Worm (Caenorhabditis elegans) whole organism, L4 larva: Measurements from ENCODE around the gene hpx-2.

Source experiments
- D1046.2 ChIP-seq: fragments of 200-800 bp; sonication (Bioruptor generic); IDR thresholded peaks from 2 replicates; pipeline ENCODE4 v1.3.6; 2022; ENCODE audit warnings: missing genetic modification characterization, missing compliant biosample characterization
- F10B5.3 ChIP-seq: sonication (generic microtip); optimal IDR thresholded peaks from 2 replicates; lab custom pipeline; 2016; ENCODE audit warnings: mild to moderate bottlenecking, missing genetic modification characterization, missing compliant biosample characterization
- F44E2.7 ChIP-seq: fragments of 200-800 bp; sonication (Bioruptor generic); IDR thresholded peaks from 2 replicates; pipeline ENCODE4 v2.1.2; 2022; ENCODE audit warnings: missing genetic modification characterization, missing compliant biosample characterization
- F49E8.2 ChIP-seq: sonication (generic microtip); optimal IDR thresholded peaks from 2 replicates; lab custom pipeline; 2016; ENCODE audit warnings: missing compliant biosample characterization, mild to moderate bottlenecking, missing genetic modification characterization, borderline replicate concordance
- ZK337.2 ChIP-seq: fragments of 200-800 bp; sonication (Bioruptor generic); IDR thresholded peaks from 2 replicates; pipeline ENCODE4 v1.3.6; 2022; ENCODE audit warnings: missing genetic modification reagents, missing genetic modification characterization, missing compliant biosample characterization
- aha-1 ChIP-seq: fragments of 150-350 bp; peaks from one replicate; lab custom pipeline; 2014; ENCODE audit warnings: missing biosample characterization, missing genetic modification characterization
- attf-4 ChIP-seq: sonication (generic microtip); optimal IDR thresholded peaks from 3 replicates; lab custom pipeline; 2017; ENCODE audit warnings: missing biosample characterization, missing genetic modification characterization
- ceh-20 ChIP-seq: fragments of 200-800 bp; sonication (Bioruptor generic); IDR thresholded peaks from 2 replicates; pipeline ENCODE4 v1.3.6; 2022; ENCODE audit warnings: missing genetic modification reagents, missing genetic modification characterization, missing compliant biosample characterization
- ceh-44 ChIP-seq: fragments of 200-800 bp; sonication (Bioruptor generic); IDR thresholded peaks from 2 replicates; pipeline ENCODE4 v1.3.6; 2022; ENCODE audit warnings: missing genetic modification reagents, missing genetic modification characterization, missing compliant biosample characterization
- ces-1 ChIP-seq: fragments of 150-350 bp; sonication (generic microtip); optimal IDR thresholded peaks from 4 replicates; lab custom pipeline; 2014; ENCODE audit warnings: missing biosample characterization, missing genetic modification reagents, missing genetic modification characterization
- cey-2 ChIP-seq: sonication (generic microtip); optimal IDR thresholded peaks from 3 replicates; lab custom pipeline; 2017; ENCODE audit warnings: missing genetic modification characterization, mild to moderate bottlenecking, missing compliant biosample characterization, antibody characterized with exemption, borderline replicate concordance; ENCODE audit not compliant: insufficient read depth
- ctbp-1 ChIP-seq: fragments of 200-800 bp; sonication (Bioruptor generic); IDR thresholded peaks from 2 replicates; pipeline ENCODE4 v1.3.6; 2022; ENCODE audit warnings: missing genetic modification reagents, missing genetic modification characterization, missing compliant biosample characterization
- daf-8 ChIP-seq: fragments of 200-800 bp; sonication (Bioruptor generic); IDR thresholded peaks from 2 replicates; pipeline ENCODE4 v1.3.6; 2022; ENCODE audit warnings: missing genetic modification characterization, missing compliant biosample characterization
- dmd-9 ChIP-seq: fragments of 200-800 bp; sonication (Bioruptor generic); IDR thresholded peaks from 2 replicates; pipeline ENCODE4 v1.3.6; 2022; ENCODE audit warnings: missing genetic modification reagents, missing genetic modification characterization, missing compliant biosample characterization
- dve-1 ChIP-seq: sonication (generic microtip); optimal IDR thresholded peaks from 2 replicates; lab custom pipeline; 2017; ENCODE audit warnings: antibody characterized with exemption, mild to moderate bottlenecking, missing genetic modification characterization, missing compliant biosample characterization; ENCODE audit not compliant: insufficient read depth
- hif-1 ChIP-seq, 2 experiments: sonication (generic microtip); optimal IDR thresholded peaks; 2 replicates each; lab custom pipeline; 2016 to 2017; ENCODE audit warnings: missing compliant biosample characterization in 2 of 2, missing genetic modification characterization in 2 of 2, missing genetic modification reagents in 2 of 2, missing genotype in 2 of 2, mild to moderate bottlenecking in 1 of 2
- hlh-30 ChIP-seq: sonication (generic microtip); optimal IDR thresholded peaks from 2 replicates; lab custom pipeline; 2017; ENCODE audit warnings: antibody characterized with exemption, mild to moderate bottlenecking, missing genetic modification characterization, missing compliant biosample characterization; ENCODE audit not compliant: insufficient read depth
- hmg-1.1 ChIP-seq: fragments of 200-800 bp; sonication (Bioruptor generic); IDR thresholded peaks from 2 replicates; pipeline ENCODE4 v1.3.6; 2022; ENCODE audit warnings: missing genetic modification reagents, missing genetic modification characterization, missing compliant biosample characterization
- lim-7 ChIP-seq: fragments of 200-800 bp; sonication (Bioruptor generic); IDR thresholded peaks from 2 replicates; pipeline ENCODE4 v1.3.6; 2022; ENCODE audit warnings: missing genetic modification characterization, missing compliant biosample characterization
- lin-1 ChIP-seq: fragments of 200-800 bp; sonication (Bioruptor generic); IDR thresholded peaks from 2 replicates; pipeline ENCODE4 v1.3.6; 2022; ENCODE audit warnings: missing genetic modification reagents, missing genetic modification characterization, missing compliant biosample characterization
- lin-29 ChIP-seq: fragments of 200-800 bp; sonication (Bioruptor generic); IDR thresholded peaks from 2 replicates; pipeline ENCODE4 v1.3.6; 2022; ENCODE audit warnings: missing genetic modification reagents, missing genetic modification characterization, missing compliant biosample characterization
- lin-38 ChIP-seq: fragments of 200-800 bp; sonication (Bioruptor generic); IDR thresholded peaks from 2 replicates; pipeline ENCODE4 v1.3.6; 2022; ENCODE audit warnings: missing genetic modification reagents, missing genetic modification characterization, missing compliant biosample characterization
- lin-39 ChIP-seq: fragments of 150-350 bp; optimal IDR thresholded peaks from 2 replicates; lab custom pipeline; 2014; ENCODE audit warnings: missing biosample characterization, missing genetic modification reagents, missing genetic modification characterization
- mdl-1 ChIP-seq, 2 experiments: fragments of 150-350 bp in 1 of 2; sonication (generic microtip) in 1 of 2; optimal IDR thresholded peaks; 2 replicates each; lab custom pipeline; 2014 to 2017; ENCODE audit warnings: missing biosample characterization in 2 of 2, missing genetic modification characterization in 2 of 2
- mdt-29 ChIP-seq: fragments of 200-800 bp; sonication (Bioruptor generic); IDR thresholded peaks from 2 replicates; pipeline ENCODE4 v1.3.6; 2022; ENCODE audit warnings: missing genetic modification reagents, missing genetic modification characterization, missing compliant biosample characterization
- mxl-3 ChIP-seq: fragments of 200-800 bp; sonication (Bioruptor generic); optimal IDR thresholded peaks from 2 replicates; lab custom pipeline; 2018; ENCODE audit warnings: mild to moderate bottlenecking, missing genetic modification characterization, missing compliant biosample characterization
- nhr-28 ChIP-seq: fragments of 150-350 bp; optimal IDR thresholded peaks from 2 replicates; lab custom pipeline; 2014; ENCODE audit warnings: missing biosample characterization, missing genetic modification characterization
- nhr-48 ChIP-seq: sonication (generic microtip); optimal IDR thresholded peaks from 2 replicates; lab custom pipeline; 2016; ENCODE audit warnings: mild to moderate bottlenecking, missing genetic modification characterization, missing compliant biosample characterization
- set-16 ChIP-seq: fragments of 200-800 bp; sonication (Bioruptor generic); IDR thresholded peaks from 2 replicates; pipeline ENCODE4 v1.3.6; 2022; ENCODE audit warnings: missing genetic modification reagents, missing genetic modification characterization, missing compliant biosample characterization
- skn-1 ChIP-seq: fragments of 150-350 bp; optimal IDR thresholded peaks from 2 replicates; lab custom pipeline; 2014; ENCODE audit warnings: missing biosample characterization, missing genetic modification characterization
- unc-62 ChIP-seq, 3 experiments: fragments of 150-350 bp in 1 of 3; sonication (generic microtip); optimal IDR thresholded peaks in 2 of 3; peaks in 1 of 3; 1 replicate in 1 of 3; 2 replicates in 2 of 3; lab custom pipeline; 2014 to 2017; ENCODE audit warnings: missing biosample characterization in 3 of 3, missing genetic modification characterization in 3 of 3, missing genetic modification reagents in 3 of 3, missing genotype in 1 of 3
- vab-7 ChIP-seq: fragments of 200-800 bp; sonication (Bioruptor generic); IDR thresholded peaks from 2 replicates; pipeline ENCODE4 v1.3.6; 2022; ENCODE audit warnings: missing genetic modification reagents, missing genetic modification characterization, missing compliant biosample characterization
- zip-11 ChIP-seq: fragments of 200-800 bp; sonication (Bioruptor generic); IDR thresholded peaks from 2 replicates; pipeline ENCODE4 v1.3.6; 2022; ENCODE audit warnings: missing genetic modification characterization, missing compliant biosample characterization
- ztf-7 ChIP-seq: fragments of 150-350 bp; optimal IDR thresholded peaks from 2 replicates; lab custom pipeline; 2014; ENCODE audit warnings: missing biosample characterization, missing genetic modification characterization

Gene hpx-2

DNA sequence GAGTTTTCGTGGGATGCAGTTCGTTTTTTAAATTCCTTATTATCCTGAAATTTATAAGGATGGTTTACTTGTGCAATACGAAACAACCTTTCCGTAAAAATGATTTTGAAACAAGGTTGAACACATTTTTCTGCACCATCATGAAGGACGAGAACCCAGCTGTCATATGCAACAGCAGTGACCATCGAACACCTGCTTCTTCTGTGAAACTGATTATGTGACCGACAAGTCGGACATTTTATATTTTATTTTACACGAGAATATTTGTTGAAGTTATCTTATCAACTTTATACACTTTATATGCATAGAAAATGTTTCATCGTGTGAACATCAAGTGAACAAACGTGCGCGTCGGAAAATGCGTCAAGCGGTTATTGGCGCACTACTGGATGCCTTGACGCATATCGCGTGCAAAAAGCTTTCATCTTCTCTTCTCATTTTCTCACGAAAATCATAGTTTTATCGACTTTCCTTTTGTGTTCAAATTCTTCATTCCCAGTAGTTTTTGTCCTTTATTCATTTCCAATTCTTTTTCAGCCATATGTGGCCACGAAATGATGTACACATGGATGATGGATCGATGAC lies 31.4 kb upstream of the hpx-2 start, which contains the start of gene sel-10 (continued):
- TF ChIP-seq zip-11: no peak

ce11 chrV:13822752-13823151 lies 27.5 kb upstream of the hpx-2 start, which contains the start of gene hpo-31:
Gene hpo-31, plus strand, starts transcription at chrV:13823052.
- TF ChIP-seq set-16 (GFP tag; lab: Robert Waterston, UW) (no peak), aha-1 (tag; lab: Kevin White, UChicago) (peak; percentile 72)
- TF ChIP-seq, all 104 proteins: peak for 1

- TF ChIP-seq hlh-30 (tag; lab: Kevin White, UChicago): no peak
- peak in 1 of 2 experiments; percentile 75 for TF ChIP-seq unc-62 (GFP tag; optimal IDR thresholded peaks at IDR 0.05 in 1 of 2; lab: Kevin White, UChicago)
- no peak for TF ChIP-seq unc-62 (tag; optimal IDR thresholded peaks at IDR 0.05; lab: Kevin White, UChicago)
- peak; percentile 2 for TF ChIP-seq aha-1 (tag; lab: Kevin White, UChicago)
Observed at ce11 chrV:13827920-13828319, 22.4 kb upstream of the hpx-2 start, which contains the start of gene nrf-5. Gene nrf-5, plus strand, starts transcription at chrV:13828267.

- TF ChIP-seq unc-62 (GFP tag; optimal IDR thresholded peaks at IDR 0.05 in 1 of 2; lab: Kevin White, UChicago): peak in 1 of 2 experiments; percentile 61
- no peak for TF ChIP-seq unc-62 (tag; optimal IDR thresholded peaks at IDR 0.05; lab: Kevin White, UChicago)
- no peak for TF ChIP-seq ztf-7 (tag; lab: Kevin White, UChicago)
Observed at ce11 chrV:13830813-13831212, 19.5 kb upstream of the hpx-2 start, which contains the start of gene str-165. Gene str-165, plus strand, starts transcription at chrV:13831113.

- TF ChIP-seq cey-2 (tag; lab: Kevin White, UChicago) (no peak), mdt-29 (GFP tag; lab: Robert Waterston, UW) (no peak)
Observed at ce11 chrV:13833951-13834350, 16.3 kb upstream of the hpx-2 start, which contains the start of gene srx-129. Gene srx-129, plus strand, starts transcription at chrV:13834251.

DNA sequence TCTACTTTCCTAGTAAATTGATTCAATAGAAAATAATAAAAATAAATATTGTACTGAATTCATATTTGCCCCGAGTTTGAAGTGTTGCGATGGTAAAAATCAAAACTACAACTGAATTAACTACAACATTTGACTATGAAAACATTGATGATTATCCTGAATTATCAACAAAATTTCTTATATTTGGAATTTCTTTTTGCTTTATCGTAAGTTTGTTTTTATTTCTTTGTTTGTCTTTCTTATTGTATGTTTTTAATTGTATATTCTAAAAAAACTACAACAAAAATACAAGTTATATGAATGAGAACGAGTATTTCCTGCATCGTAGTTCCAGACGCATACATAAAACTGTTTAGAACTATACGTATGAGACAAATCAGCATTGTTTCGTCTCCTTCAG lies 13.1 kb upstream of the hpx-2 start, which contains the start of gene srx-128:
Gene srx-128, plus strand, starts transcription at position 301 of the 400 bp plus-strand sequence.
- TF ChIP-seq daf-8 (GFP tag; lab: Robert Waterston, UW): no peak
- no peak for TF ChIP-seq nhr-48 (tag; lab: Kevin White, UChicago)
- no peak for TF ChIP-seq attf-4
- no peak for TF ChIP-seq set-16 (GFP tag; lab: Robert Waterston, UW)
- no peak for TF ChIP-seq lin-38 (GFP tag; lab: Robert Waterston, UW)
- TF ChIP-seq zip-11: no peak
- no peak for TF ChIP-seq ceh-20 (GFP tag; lab: Robert Waterston, UW)
- TF ChIP-seq skn-1 (tag; lab: Kevin White, UChicago): no peak
- no peak for TF ChIP-seq lin-39 (tag; lab: Kevin White, UChicago)

- TF ChIP-seq lin-29 (GFP tag; lab: Robert Waterston, UW): no peak
- TF ChIP-seq ceh-44 (GFP tag; lab: Robert Waterston, UW): no peak
- TF ChIP-seq nhr-28: peak; percentile 10
- peak in 1 of 2 experiments; percentile 35 for TF ChIP-seq unc-62 (GFP tag; optimal IDR thresholded peaks at IDR 0.05 in 1 of 2; lab: Kevin White, UChicago)
- no peak for TF ChIP-seq unc-62 (tag; optimal IDR thresholded peaks at IDR 0.05; lab: Kevin White, UChicago)
- peak in 1 of 2 experiments; percentile 66 for TF ChIP-seq mdl-1 (tag; optimal IDR thresholded peaks at IDR 0.05; lab: Kevin White, UChicago)
Observed at ce11 chrV:13839433-13839832, 10.8 kb upstream of the hpx-2 start, which contains the start of gene F55B12.10. Gene F55B12.10, plus strand, starts transcription at chrV:13839733.

DNA sequence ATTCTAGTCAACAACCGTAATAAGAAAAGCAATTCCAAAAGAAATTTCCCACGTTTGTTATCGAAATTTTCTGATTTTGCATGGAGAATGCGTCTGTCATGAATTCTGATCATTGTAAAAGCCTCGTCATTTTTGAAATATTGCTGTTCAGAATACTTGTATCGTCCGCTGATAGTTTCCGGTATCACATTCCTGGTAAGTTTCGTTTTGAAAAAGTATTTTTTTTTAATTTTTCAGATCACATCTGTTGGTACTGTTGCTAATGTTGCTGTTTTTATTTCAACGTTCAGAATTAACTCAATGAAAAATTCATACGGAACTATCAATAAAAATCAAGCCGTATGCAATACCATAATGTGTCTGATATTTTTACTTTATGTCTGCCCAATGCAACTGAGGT lies 9.4 kb upstream of the hpx-2 start, which contains the start of gene srx-17:
Gene srx-17, plus strand, starts transcription at position 301 of the 400 bp plus-strand sequence.
- TF ChIP-seq hmg-1.1 (GFP tag; lab: Robert Waterston, UW) (no peak), D1046.2 (no peak), hif-1 (tag; optimal IDR thresholded peaks at IDR 0.05; lab: Kevin White, UChicago) (no peak), vab-7 (GFP tag; lab: Robert Waterston, UW) (no peak), ctbp-1 (no peak), lim-7 (GFP tag; lab: Robert Waterston, UW) (no peak), F49E8.2 (tag; lab: Kevin White, UChicago) (no peak), dve-1 (tag; lab: Kevin White, UChicago) (no peak), daf-8 (GFP tag; lab: Robert Waterston, UW) (no peak), ZK337.2 (GFP tag; lab: Robert Waterston, UW) (no peak), F10B5.3 (tag; lab: Kevin White, UChicago) (no peak), F44E2.7 (no peak), mxl-3 (GFP tag; lab: Kevin White, UChicago) (no peak), ces-1 (no peak), cey-2 (tag; lab: Kevin White, UChicago) (no peak), dmd-9 (GFP tag; lab: Robert Waterston, UW) (no peak), lin-1 (GFP tag; lab: Robert Waterston, UW) (no peak)
